Fruit fly (Drosophila melanogaster) whole organism, prepupa: ENCODE data around the gene Cnb.

Experiments
- Blimp-1 ChIP-seq: fragments of 200-800 bp; sonication (Bioruptor generic); optimal IDR thresholded peaks from 3 replicates; lab custom pipeline; 2017; ENCODE audit warnings: missing biosample characterization, missing genetic modification characterization, mild to moderate bottlenecking, moderate library complexity, missing genetic modification reagents
- CG11294 ChIP-seq: fragments of 200-800 bp; sonication (Bioruptor generic); IDR thresholded peaks from 2 replicates; pipeline ENCODE4 v1.3.6; 2022; ENCODE audit warnings: missing biosample characterization, missing genetic modification characterization
- CG11902 ChIP-seq: fragments of 200-800 bp; sonication (Bioruptor generic); optimal IDR thresholded peaks from 3 replicates; lab custom pipeline; 2016; ENCODE audit warnings: missing biosample characterization, missing genetic modification characterization
- CG15336 ChIP-seq: fragments of 200-800 bp; sonication (Bioruptor generic); IDR thresholded peaks from 2 replicates; pipeline ENCODE4 v1.3.6; 2022; ENCODE audit warnings: missing biosample characterization, missing genetic modification characterization
- CG1621 ChIP-seq: fragments of 200-800 bp; sonication (Bioruptor generic); optimal IDR thresholded peaks from 3 replicates; lab custom pipeline; 2018; ENCODE audit warnings: missing biosample characterization, mild to moderate bottlenecking, missing genetic modification characterization
- CG16779 ChIP-seq: fragments of 200-800 bp; sonication (Bioruptor generic); optimal IDR thresholded peaks from 3 replicates; lab custom pipeline; 2017; ENCODE audit warnings: missing biosample characterization, mild to moderate bottlenecking, missing genetic modification characterization
- CG34406 ChIP-seq: fragments of 200-800 bp; sonication (Bioruptor generic); optimal IDR thresholded peaks from 3 replicates; lab custom pipeline; 2016; ENCODE audit warnings: missing biosample characterization, missing genetic modification characterization
- CG3919 ChIP-seq: fragments of 200-800 bp; sonication (Bioruptor generic); optimal IDR thresholded peaks from 3 replicates; lab custom pipeline; 2016; ENCODE audit warnings: missing biosample characterization, missing genetic modification characterization
- CG4318 ChIP-seq: fragments of 200-800 bp; sonication (Bioruptor generic); optimal IDR thresholded peaks from 3 replicates; lab custom pipeline; 2017; ENCODE audit warnings: missing biosample characterization, mild to moderate bottlenecking, missing genetic modification characterization
- CG6163 ChIP-seq: fragments of 200-800 bp; sonication (Bioruptor generic); IDR thresholded peaks from 3 replicates; pipeline ENCODE4 v1.3.6; 2022; ENCODE audit warnings: missing biosample characterization, missing genetic modification characterization
- CG6808 ChIP-seq: fragments of 200-800 bp; sonication (Bioruptor generic); optimal IDR thresholded peaks from 3 replicates; lab custom pipeline; 2017; ENCODE audit warnings: missing biosample characterization, missing genetic modification characterization, mild to moderate bottlenecking, moderate library complexity, missing genetic modification reagents
- CG6854 ChIP-seq: fragments of 200-800 bp; sonication (Bioruptor generic); optimal IDR thresholded peaks from 2 replicates; lab custom pipeline; 2017; ENCODE audit warnings: missing biosample characterization, mild to moderate bottlenecking, missing genetic modification characterization
- CG7368 ChIP-seq: fragments of 200-800 bp; sonication (Bioruptor generic); optimal IDR thresholded peaks from 3 replicates; lab custom pipeline; 2016; ENCODE audit warnings: missing biosample characterization, missing genetic modification characterization
- CG8632 ChIP-seq: fragments of 200-800 bp; sonication (Bioruptor generic); optimal IDR thresholded peaks from 3 replicates; lab custom pipeline; 2016; ENCODE audit warnings: missing biosample characterization, missing genetic modification characterization
- Eip75B ChIP-seq: fragments of 200-800 bp; sonication (Bioruptor generic); optimal IDR thresholded peaks from 3 replicates; lab custom pipeline; 2016; ENCODE audit warnings: missing biosample characterization, missing genetic modification characterization
- Eip78C ChIP-seq: fragments of 200-800 bp; sonication (Bioruptor generic); peaks from one replicate; lab custom pipeline; 2016; ENCODE audit warnings: missing biosample characterization, missing genetic modification characterization
- Eip93F ChIP-seq: fragments of 200-800 bp; sonication (Bioruptor generic); optimal IDR thresholded peaks from 2 replicates; lab custom pipeline; 2016; ENCODE audit warnings: missing biosample characterization, mild to moderate bottlenecking, missing genetic modification characterization
- Ets96B ChIP-seq: fragments of 200-800 bp; optimal IDR thresholded peaks from 2 replicates; lab custom pipeline; 2019; ENCODE audit warnings: missing biosample characterization, mild to moderate bottlenecking, missing genetic modification characterization, moderate library complexity
- Gug ChIP-seq: fragments of 200-800 bp; sonication (Bioruptor generic); IDR thresholded peaks from 2 replicates; pipeline ENCODE4 v1.3.6; 2022; ENCODE audit warnings: missing biosample characterization, missing genetic modification characterization
- Hr38 ChIP-seq: sonication (Bioruptor generic); optimal IDR thresholded peaks from 2 replicates; lab custom pipeline; 2016; ENCODE audit warnings: missing biosample characterization, missing genetic modification characterization
- Hr39 ChIP-seq: fragments of 200-800 bp; sonication (Bioruptor generic); optimal IDR thresholded peaks from 2 replicates; lab custom pipeline; 2016; ENCODE audit warnings: missing biosample characterization, missing genetic modification characterization
- OdsH ChIP-seq: fragments of 200-800 bp; sonication (Bioruptor generic); optimal IDR thresholded peaks from 3 replicates; lab custom pipeline; 2016; ENCODE audit warnings: missing biosample characterization, missing genetic modification characterization
- Smox ChIP-seq: fragments of 200-800 bp; sonication (Bioruptor generic); optimal IDR thresholded peaks from 3 replicates; lab custom pipeline; 2016; ENCODE audit warnings: missing biosample characterization, missing genetic modification characterization
- Sox102F ChIP-seq: fragments of 200-800 bp; sonication (Bioruptor generic); optimal IDR thresholded peaks from 2 replicates; lab custom pipeline; 2016; ENCODE audit warnings: missing biosample characterization, mild to moderate bottlenecking, missing genetic modification characterization
- Sox14 ChIP-seq: fragments of 200-800 bp; sonication (Bioruptor generic); optimal IDR thresholded peaks from 3 replicates; lab custom pipeline; 2016; ENCODE audit warnings: missing biosample characterization, missing genetic modification characterization
- achi ChIP-seq: fragments of 200-800 bp; sonication (Bioruptor generic); optimal IDR thresholded peaks from 3 replicates; lab custom pipeline; 2016; ENCODE audit warnings: missing biosample characterization, missing genetic modification characterization
- acj6 ChIP-seq: fragments of 200-800 bp; sonication (Bioruptor generic); optimal IDR thresholded peaks from 3 replicates; lab custom pipeline; 2016; ENCODE audit warnings: missing biosample characterization, missing genetic modification characterization
- cyc ChIP-seq: fragments of 200-800 bp; sonication (Bioruptor generic); optimal IDR thresholded peaks from 3 replicates; lab custom pipeline; 2016; ENCODE audit warnings: missing biosample characterization, missing genetic modification characterization
- dac ChIP-seq: fragments of 200-800 bp; sonication (Bioruptor generic); optimal IDR thresholded peaks from 2 replicates; lab custom pipeline; 2017; ENCODE audit warnings: missing biosample characterization, mild to moderate bottlenecking, missing genetic modification characterization
- eg ChIP-seq: fragments of 200-800 bp; sonication (Bioruptor generic); IDR thresholded peaks from 3 replicates; pipeline ENCODE4 v1.3.6; 2022; ENCODE audit warnings: missing biosample characterization, missing genetic modification characterization
- esn ChIP-seq: fragments of 200-800 bp; sonication (Bioruptor generic); optimal IDR thresholded peaks from 2 replicates; lab custom pipeline; 2016; ENCODE audit warnings: missing biosample characterization, mild to moderate bottlenecking, missing genetic modification characterization, moderate library complexity
- fd59A ChIP-seq: fragments of 200-800 bp; sonication (Bioruptor generic); optimal IDR thresholded peaks from 2 replicates; lab custom pipeline; 2017; ENCODE audit warnings: missing biosample characterization, mild to moderate bottlenecking, missing genetic modification characterization, missing genetic modification reagents
- fd85E ChIP-seq: fragments of 200-800 bp; sonication (Bioruptor generic); optimal IDR thresholded peaks from 3 replicates; lab custom pipeline; 2016; ENCODE audit warnings: missing biosample characterization, missing genetic modification characterization
- lz ChIP-seq: fragments of 200-800 bp; sonication (Bioruptor generic); optimal IDR thresholded peaks from 3 replicates; lab custom pipeline; 2016; ENCODE audit warnings: missing biosample characterization, missing genetic modification characterization
- net ChIP-seq: fragments of 200-800 bp; sonication (Bioruptor generic); optimal IDR thresholded peaks from 3 replicates; lab custom pipeline; 2016; ENCODE audit warnings: missing biosample characterization, missing genetic modification characterization
- pdm3 ChIP-seq: fragments of 200-800 bp; sonication (Bioruptor generic); optimal IDR thresholded peaks from 3 replicates; lab custom pipeline; 2016; ENCODE audit warnings: missing biosample characterization, missing genetic modification characterization
- salr ChIP-seq, 2 experiments: fragments of 200-800 bp; sonication (Bioruptor generic); optimal IDR thresholded peaks; 3 replicates each; lab custom pipeline; 2016 to 2018; ENCODE audit warnings: missing biosample characterization in 2 of 2, missing genetic modification characterization in 2 of 2, mild to moderate bottlenecking in 1 of 2
- spab ChIP-seq: fragments of 200-800 bp; sonication (Bioruptor generic); optimal IDR thresholded peaks from 2 replicates; lab custom pipeline; 2017; ENCODE audit warnings: missing biosample characterization, mild to moderate bottlenecking, missing genetic modification characterization, missing genetic modification reagents
- ss ChIP-seq, 2 experiments: fragments of 200-800 bp; sonication (Bioruptor generic); optimal IDR thresholded peaks; 2 replicates in 1 of 2; 3 replicates in 1 of 2; lab custom pipeline; 2017 to 2018; ENCODE audit warnings: mild to moderate bottlenecking in 2 of 2, missing biosample characterization in 2 of 2, missing genetic modification characterization in 2 of 2, moderate library complexity in 1 of 2
- svp ChIP-seq: fragments of 200-800 bp; sonication (Bioruptor generic); peaks from one replicate; lab custom pipeline; 2016; ENCODE audit warnings: missing biosample characterization, missing genetic modification characterization
- topi ChIP-seq: fragments of 200-800 bp; sonication (Bioruptor generic); optimal IDR thresholded peaks from 3 replicates; lab custom pipeline; 2016; ENCODE audit warnings: missing biosample characterization, missing genetic modification characterization
- vri ChIP-seq: fragments of 200-800 bp; sonication (Bioruptor generic); optimal IDR thresholded peaks from 3 replicates; lab custom pipeline; 2016; ENCODE audit warnings: missing biosample characterization, mild to moderate bottlenecking, missing genetic modification characterization

Gene Cnb

DNA sequence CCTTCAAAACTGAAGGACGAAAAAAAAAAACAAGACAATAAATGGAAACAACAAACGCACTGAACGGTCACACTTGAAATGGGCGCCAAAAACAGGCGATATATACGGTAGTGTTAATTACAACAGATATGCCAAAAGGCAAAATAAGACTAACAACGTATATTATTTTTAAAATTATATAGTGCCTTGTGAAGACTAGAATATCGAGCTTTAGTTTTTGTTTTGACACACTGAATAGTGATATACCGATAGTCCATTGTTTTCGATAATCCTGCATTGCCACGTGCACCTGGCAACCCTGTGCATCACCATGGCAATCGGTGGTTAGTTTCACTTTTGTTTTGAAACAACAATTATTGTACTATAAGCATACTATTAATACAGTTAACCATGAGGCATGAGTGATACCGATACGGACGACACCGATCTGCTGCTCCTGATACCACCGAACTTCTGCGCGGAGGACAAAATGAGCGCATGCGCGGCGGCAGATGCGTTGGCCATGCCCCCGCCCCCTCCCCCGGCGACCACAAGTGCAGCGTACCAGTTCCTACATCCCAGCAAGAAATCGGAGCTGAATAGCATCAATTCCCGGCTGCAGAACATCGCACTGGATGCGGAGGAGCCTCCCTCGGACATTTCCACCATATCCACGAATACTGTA lies at the start of gene Cnb, which contains the start of gene mu2:
Gene Cnb, plus strand, starts transcription at position 103 of the 664 bp plus-strand sequence.
Gene mu2, minus strand, starts transcription at position 13 of the 664 bp plus-strand sequence.
- TF ChIP-seq CG6163 (GFP tag; lab: Robert Waterston, UW): 0 out of 3 replicates have a peak, but pooled peaks have one; percentile 10
- no peak for TF ChIP-seq Eip93F (GFP tag; lab: Kevin White, UChicago)
- no peak for TF ChIP-seq vri
- TF ChIP-seq CG6854 (GFP tag; lab: Kevin White, UChicago): no peak
- no peak for TF ChIP-seq topi (GFP tag; lab: Kevin White, UChicago)
- TF ChIP-seq Blimp-1: peak; percentile 94
- TF ChIP-seq Smox (GFP tag; lab: Kevin White, UChicago): no peak

DNA sequence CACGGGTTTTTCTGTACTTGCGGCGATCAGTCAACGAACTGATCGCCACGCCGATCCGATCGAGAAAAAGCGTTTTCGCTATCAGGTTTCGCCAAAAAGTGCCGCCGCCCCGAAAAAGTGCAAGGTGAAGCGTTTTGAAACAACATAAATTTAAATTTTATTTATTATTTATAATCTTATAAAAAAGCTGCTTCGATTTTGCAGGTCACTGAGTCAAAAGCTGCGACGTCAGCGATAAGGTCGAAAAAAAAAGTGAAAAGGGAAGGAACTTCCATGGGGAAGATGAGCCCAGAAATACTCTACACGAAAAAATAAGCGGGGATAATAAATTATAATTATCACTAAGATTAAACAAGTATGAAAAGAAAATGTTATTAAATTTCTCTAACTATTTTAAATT lies 49.7 kb upstream of the Cnb start:
- no peak for TF ChIP-seq CG34406 (GFP tag; lab: Kevin White, UChicago)
- no peak for TF ChIP-seq Sox102F (GFP tag; lab: Kevin White, UChicago)
- TF ChIP-seq CG6163 (GFP tag; lab: Robert Waterston, UW): no peak
- peak; percentile 92 for TF ChIP-seq svp (GFP tag; lab: Kevin White, UChicago)
- TF ChIP-seq pdm3 (GFP tag; lab: Kevin White, UChicago): no peak
- peak; percentile 3 for TF ChIP-seq Eip78C (GFP tag; lab: Kevin White, UChicago)
- no peak for TF ChIP-seq Hr39 (GFP tag; lab: Kevin White, UChicago)
- no peak for TF ChIP-seq CG8632
- peak; percentile 5 for TF ChIP-seq acj6 (GFP tag; lab: Kevin White, UChicago)

DNA sequence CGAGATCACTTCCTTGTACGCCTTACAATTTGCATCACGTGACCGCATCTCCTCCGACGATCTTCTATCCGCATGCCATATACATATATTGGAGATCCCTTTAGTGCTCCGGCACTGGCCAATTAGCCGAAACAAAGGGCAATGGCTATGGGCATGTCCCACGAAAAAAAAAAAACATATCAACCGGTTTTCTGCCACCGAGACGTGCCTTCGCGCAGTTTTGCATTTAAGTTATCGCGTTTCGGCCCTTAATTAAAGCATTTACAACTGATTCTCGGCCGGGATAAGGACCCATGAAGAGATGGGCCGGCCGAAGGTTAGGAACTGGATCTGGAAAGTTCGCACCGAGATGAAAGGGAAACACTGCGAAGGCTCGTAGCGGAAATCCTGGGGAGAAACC lies 47.7 kb upstream of the Cnb start:
- TF ChIP-seq salr (GFP tag; optimal IDR thresholded peaks at IDR 0.05; lab: Kevin White, UChicago): no peak
- no peak for TF ChIP-seq acj6 (GFP tag; lab: Kevin White, UChicago)
- peak in 1 of 2 experiments; percentile 78 for TF ChIP-seq ss (GFP tag; optimal IDR thresholded peaks at IDR 0.05; lab: Kevin White, UChicago)
- no peak for TF ChIP-seq CG16779 (tag; lab: Kevin White, UChicago)
- TF ChIP-seq CG6854 (GFP tag; lab: Kevin White, UChicago): no peak
- peak; percentile 13 for TF ChIP-seq CG6808 (GFP tag; lab: Kevin White, UChicago)
- TF ChIP-seq fd59A (GFP tag; lab: Kevin White, UChicago): no peak
- TF ChIP-seq Gug: no peak
- peak; percentile 71 for TF ChIP-seq Blimp-1
- TF ChIP-seq Sox102F (GFP tag; lab: Kevin White, UChicago): no peak
- no peak for TF ChIP-seq net (GFP tag; lab: Kevin White, UChicago)
- peak; percentile 11 for TF ChIP-seq svp (GFP tag; lab: Kevin White, UChicago)
- no peak for TF ChIP-seq spab (GFP tag; lab: Kevin White, UChicago)
- TF ChIP-seq CG3919 (GFP tag; lab: Kevin White, UChicago): no peak
- TF ChIP-seq CG1621: no peak
- TF ChIP-seq Hr39 (GFP tag; lab: Kevin White, UChicago): no peak
- TF ChIP-seq CG15336 (GFP tag; lab: Robert Waterston, UW): no peak
- TF ChIP-seq lz (GFP tag; lab: Kevin White, UChicago): no peak
- no peak for TF ChIP-seq Eip75B (GFP tag; lab: Kevin White, UChicago)
- no peak for TF ChIP-seq pdm3 (GFP tag; lab: Kevin White, UChicago)

DNA sequence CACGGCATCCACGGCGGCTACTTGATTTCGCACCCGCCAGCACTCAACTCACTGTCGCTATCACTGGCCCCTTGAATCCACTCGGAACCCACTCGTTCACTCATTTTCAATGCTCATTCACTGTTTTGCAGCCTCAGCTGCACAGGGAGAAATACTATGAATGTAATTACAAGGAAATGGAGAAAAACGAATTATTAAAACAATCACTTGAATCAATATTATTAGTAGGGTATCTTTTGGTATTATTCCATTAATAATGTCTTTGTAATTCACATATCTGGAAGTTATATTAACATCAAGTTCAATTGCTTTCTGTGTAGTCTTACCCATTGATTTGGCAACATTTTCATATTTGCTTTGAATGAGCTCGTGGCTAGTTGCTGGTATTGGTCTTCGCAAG lies 46.7 kb upstream of the Cnb start:
- TF ChIP-seq achi (GFP tag; lab: Kevin White, UChicago) (peak; percentile 66), dac (peak; percentile 33), Ets96B (peak; percentile 26), CG4318 (GFP tag; lab: Kevin White, UChicago) (peak; percentile 49), CG7368 (peak; percentile 3), acj6 (GFP tag; lab: Kevin White, UChicago) (no peak), Eip75B (GFP tag; lab: Kevin White, UChicago) (peak; percentile 32), CG34406 (GFP tag; lab: Kevin White, UChicago) (no peak), OdsH (GFP tag; lab: Kevin White, UChicago) (peak; percentile 39), esn (no peak), Hr39 (GFP tag; lab: Kevin White, UChicago) (no peak), fd85E (GFP tag; lab: Kevin White, UChicago) (no peak), CG11294 (GFP tag; lab: Robert Waterston, UW) (peak; percentile 74), spab (GFP tag; lab: Kevin White, UChicago) (no peak), Gug (peak; percentile 83), salr (GFP tag; optimal IDR thresholded peaks at IDR 0.05; lab: Kevin White, UChicago) (peak in 1 of 2 experiments; percentile 4), CG8632 (no peak), Eip78C (GFP tag; lab: Kevin White, UChicago) (peak; percentile 87), Hr38 (GFP tag; lab: Kevin White, UChicago) (no peak), eg (GFP tag; lab: Robert Waterston, UW) (peak; percentile 95), topi (GFP tag; lab: Kevin White, UChicago) (no peak), Smox (GFP tag; lab: Kevin White, UChicago) (no peak), CG3919 (GFP tag; lab: Kevin White, UChicago) (peak; percentile 59), CG6163 (GFP tag; lab: Robert Waterston, UW) (peak; percentile 87), Sox14 (GFP tag; lab: Kevin White, UChicago) (no peak), cyc (no peak), CG11902 (no peak)
